Fruit fly (Drosophila melanogaster) whole organism, embryonic: ENCODE data around the gene PH4alphaEFB.

Experiments
- B-H1 ChIP-seq: fragments of 200-800 bp; sonication (Bioruptor generic); IDR thresholded peaks from 3 replicates; pipeline ENCODE4 v1.3.6; 2022; ENCODE audit warnings: missing biosample characterization, missing genetic modification characterization
- BtbVII ChIP-seq: fragments of 200-800 bp; sonication (Bioruptor generic); optimal IDR thresholded peaks from 3 replicates; lab custom pipeline; 2017; ENCODE audit warnings: missing biosample characterization, mild to moderate bottlenecking, missing genetic modification characterization
- CG10209 ChIP-seq: fragments of 200-800 bp; sonication (Bioruptor generic); optimal IDR thresholded peaks from 3 replicates; lab custom pipeline; 2017; ENCODE audit warnings: missing biosample characterization, mild to moderate bottlenecking, missing genetic modification characterization, missing genetic modification reagents
- CG1024 ChIP-seq: fragments of 200-800 bp; sonication (Bioruptor generic); IDR thresholded peaks from 2 replicates; pipeline ENCODE4 v1.3.6; 2022; ENCODE audit warnings: missing biosample characterization, missing genetic modification characterization
- CG10366 ChIP-seq: fragments of 200-800 bp; sonication (Bioruptor generic); IDR thresholded peaks from 2 replicates; pipeline ENCODE4 v1.3.6; 2022; ENCODE audit warnings: missing biosample characterization, missing genetic modification characterization
- CG10543 ChIP-seq: fragments of 200-800 bp; sonication (Bioruptor generic); optimal IDR thresholded peaks from 3 replicates; lab custom pipeline; 2017; ENCODE audit warnings: missing biosample characterization, mild to moderate bottlenecking, missing genetic modification characterization, moderate library complexity
- CG12104 ChIP-seq: fragments of 200-800 bp; sonication (Bioruptor generic); optimal IDR thresholded peaks from 3 replicates; lab custom pipeline; 2016; ENCODE audit warnings: missing biosample characterization, missing genetic modification characterization
- CG15601 ChIP-seq: fragments of 200-800 bp; sonication (Bioruptor generic); optimal IDR thresholded peaks from 3 replicates; lab custom pipeline; 2019; ENCODE audit warnings: missing biosample characterization, mild to moderate bottlenecking, missing genetic modification characterization, moderate library complexity
- CG30403 ChIP-seq: fragments of 200-800 bp; sonication (Bioruptor generic); optimal IDR thresholded peaks from 3 replicates; lab custom pipeline; 2016; ENCODE audit warnings: missing biosample characterization, missing genetic modification characterization
- CG31365 ChIP-seq: fragments of 200-800 bp; sonication (Bioruptor generic); optimal IDR thresholded peaks from 2 replicates; lab custom pipeline; 2018; ENCODE audit warnings: missing biosample characterization, mild to moderate bottlenecking, missing genetic modification characterization
- CG31441 ChIP-seq: fragments of 200-800 bp; sonication (Bioruptor generic); IDR thresholded peaks from 2 replicates; pipeline ENCODE4 v1.3.6; 2022; ENCODE audit warnings: missing biosample characterization, missing genetic modification characterization
- CG32532 ChIP-seq: fragments of 200-800 bp; sonication (Bioruptor generic); IDR thresholded peaks from 2 replicates; pipeline ENCODE4 v1.3.6; 2022; ENCODE audit warnings: missing biosample characterization, missing genetic modification characterization
- CG42726 ChIP-seq: fragments of 200-800 bp; sonication (Bioruptor generic); IDR thresholded peaks from 2 replicates; pipeline ENCODE4 v1.3.6; 2022; ENCODE audit warnings: missing biosample characterization, missing genetic modification characterization; ENCODE audit not compliant: partially characterized antibody
- CG4404 ChIP-seq: fragments of 200-800 bp; sonication (Bioruptor generic); IDR thresholded peaks from 2 replicates; pipeline ENCODE4 v1.3.6; 2022; ENCODE audit warnings: missing biosample characterization, missing genetic modification characterization
- CG5180 ChIP-seq: fragments of 200-800 bp; sonication (Bioruptor generic); optimal IDR thresholded peaks from 3 replicates; lab custom pipeline; 2017; ENCODE audit warnings: missing biosample characterization, missing genetic modification characterization, mild to moderate bottlenecking, moderate library complexity, missing genetic modification reagents
- CG6254 ChIP-seq: fragments of 200-800 bp; sonication (Bioruptor generic); optimal IDR thresholded peaks from 3 replicates; lab custom pipeline; 2017; ENCODE audit warnings: mild to moderate bottlenecking, missing biosample characterization, missing genetic modification reagents, missing genetic modification characterization
- CG6813 ChIP-seq: fragments of 200-800 bp; sonication (Bioruptor generic); optimal IDR thresholded peaks from 2 replicates; lab custom pipeline; 2017; ENCODE audit warnings: missing biosample characterization, missing genetic modification characterization, mild to moderate bottlenecking, moderate library complexity, missing genetic modification reagents
- CG7357 ChIP-seq: fragments of 200-800 bp; sonication (Bioruptor generic); IDR thresholded peaks from 3 replicates; pipeline ENCODE4 v1.3.6; 2022; ENCODE audit warnings: missing biosample characterization, missing genetic modification characterization
- CG7556 ChIP-seq: fragments of 200-800 bp; sonication (Bioruptor generic); optimal IDR thresholded peaks from 2 replicates; lab custom pipeline; 2017; ENCODE audit warnings: missing biosample characterization, mild to moderate bottlenecking, missing genetic modification characterization
- CG9727 ChIP-seq: fragments of 200-800 bp; sonication (Bioruptor generic); optimal IDR thresholded peaks from 3 replicates; lab custom pipeline; 2017; ENCODE audit warnings: missing biosample characterization, mild to moderate bottlenecking, missing genetic modification characterization
- CG9797 ChIP-seq: fragments of 200-800 bp; sonication (Bioruptor generic); optimal IDR thresholded peaks from 3 replicates; lab custom pipeline; 2018; ENCODE audit warnings: missing biosample characterization, mild to moderate bottlenecking, missing genetic modification characterization
- Dfd ChIP-seq, 2 experiments: fragments of >200 bp; optimal IDR thresholded peaks; 2 replicates each; lab custom pipeline; 2017; ENCODE audit warnings: missing biosample characterization in 2 of 2, missing genetic modification characterization in 2 of 2
- Fer3 ChIP-seq: fragments of 200-800 bp; sonication (Bioruptor generic); optimal IDR thresholded peaks from 2 replicates; lab custom pipeline; 2018; ENCODE audit warnings: missing biosample characterization, mild to moderate bottlenecking, missing genetic modification characterization, moderate library complexity
- Hey ChIP-seq: fragments of 200-800 bp; sonication (Bioruptor generic); optimal IDR thresholded peaks from 3 replicates; lab custom pipeline; 2018; ENCODE audit warnings: missing biosample characterization, mild to moderate bottlenecking, missing genetic modification characterization
- MBD-R2 ChIP-seq: fragments of 200-800 bp; sonication (Bioruptor generic); IDR thresholded peaks from 2 replicates; pipeline ENCODE4 v1.3.6; 2022; ENCODE audit warnings: missing biosample characterization, missing genetic modification characterization
- Oaz ChIP-seq: fragments of 200-800 bp; sonication (Bioruptor generic); IDR thresholded peaks from 2 replicates; pipeline ENCODE4 v1.3.6; 2022; ENCODE audit warnings: missing biosample characterization, missing genetic modification characterization
- PHDP ChIP-seq: fragments of 200-800 bp; sonication (Bioruptor generic); optimal IDR thresholded peaks from 3 replicates; lab custom pipeline; 2018; ENCODE audit warnings: missing biosample characterization, mild to moderate bottlenecking, missing genetic modification characterization, moderate library complexity
- Sox100B ChIP-seq: fragments of 200-800 bp; sonication (Bioruptor generic); optimal IDR thresholded peaks from 3 replicates; lab custom pipeline; 2018; ENCODE audit warnings: missing biosample characterization, mild to moderate bottlenecking, missing genetic modification characterization
- Sry-β ChIP-seq: fragments of 200-800 bp; sonication (Bioruptor generic); optimal IDR thresholded peaks from 2 replicates; lab custom pipeline; 2018; ENCODE audit warnings: missing biosample characterization, mild to moderate bottlenecking, missing genetic modification characterization, moderate library complexity
- Usf ChIP-seq: fragments of 200-800 bp; sonication (Bioruptor generic); optimal IDR thresholded peaks from 2 replicates; lab custom pipeline; 2017; ENCODE audit warnings: missing genotype, missing biosample characterization, missing genetic modification characterization
- Xbp1 ChIP-seq: fragments of 200-800 bp; sonication (Bioruptor generic); optimal IDR thresholded peaks from 3 replicates; lab custom pipeline; 2016; ENCODE audit warnings: missing biosample characterization, mild to moderate bottlenecking, missing genetic modification characterization
- amos ChIP-seq: fragments of 200-800 bp; sonication (Bioruptor generic); IDR thresholded peaks from 2 replicates; pipeline ENCODE4 v1.3.6; 2022; ENCODE audit warnings: missing biosample characterization, missing genetic modification characterization; ENCODE audit not compliant: partially characterized antibody
- br ChIP-seq: fragments of >200 bp; optimal IDR thresholded peaks from 2 replicates; lab custom pipeline; 2017
- dmrt11E ChIP-seq: fragments of 200-800 bp; sonication (Bioruptor generic); optimal IDR thresholded peaks from 3 replicates; lab custom pipeline; 2018; ENCODE audit warnings: missing biosample characterization, mild to moderate bottlenecking, missing genetic modification characterization, moderate library complexity
- eve ChIP-seq, 2 experiments: fragments of >200 bp; optimal IDR thresholded peaks; 2 replicates each; lab custom pipeline; 2017; ENCODE audit warnings: missing biosample characterization in 2 of 2, missing genetic modification characterization in 2 of 2
- fd64A ChIP-seq: fragments of 200-800 bp; sonication (Bioruptor generic); optimal IDR thresholded peaks from 3 replicates; lab custom pipeline; 2018; ENCODE audit warnings: missing biosample characterization, mild to moderate bottlenecking, missing genetic modification characterization
- grau ChIP-seq: fragments of 200-800 bp; optimal IDR thresholded peaks from 3 replicates; lab custom pipeline; 2019; ENCODE audit warnings: missing biosample characterization, mild to moderate bottlenecking, missing genetic modification characterization, moderate library complexity
- ken ChIP-seq: fragments of 200-800 bp; sonication (Bioruptor generic); IDR thresholded peaks from 3 replicates; pipeline ENCODE4 v1.3.6; 2022; ENCODE audit warnings: missing biosample characterization, missing genetic modification characterization
- luna ChIP-seq: fragments of 200-800 bp; sonication (Bioruptor generic); optimal IDR thresholded peaks from 2 replicates; lab custom pipeline; 2016; ENCODE audit warnings: missing biosample characterization, missing genetic modification characterization
- nau ChIP-seq: fragments of 200-800 bp; sonication (Bioruptor generic); optimal IDR thresholded peaks from 3 replicates; lab custom pipeline; 2017; ENCODE audit warnings: missing biosample characterization, mild to moderate bottlenecking, missing genetic modification characterization, missing genetic modification reagents
- nom ChIP-seq: fragments of 200-800 bp; sonication (Bioruptor generic); optimal IDR thresholded peaks from 2 replicates; lab custom pipeline; 2017; ENCODE audit warnings: missing biosample characterization, missing genetic modification characterization, mild to moderate bottlenecking, moderate library complexity, missing genetic modification reagents
- phol ChIP-seq: fragments of 200-800 bp; sonication (Bioruptor generic); optimal IDR thresholded peaks from 3 replicates; lab custom pipeline; 2018; ENCODE audit warnings: missing biosample characterization, mild to moderate bottlenecking, missing genetic modification characterization, moderate library complexity
- sc ChIP-seq, 3 experiments: fragments of >200 bp in 2 of 3; fragments of 200-800 bp in 1 of 3; sonication (Bioruptor generic) in 1 of 3; optimal IDR thresholded peaks; 2 replicates in 2 of 3; 3 replicates in 1 of 3; lab custom pipeline; 2017; ENCODE audit warnings: mild to moderate bottlenecking in 1 of 3, missing biosample characterization in 1 of 3, missing genetic modification characterization in 1 of 3, missing genetic modification reagents in 1 of 3
- sens ChIP-seq: fragments of 200-800 bp; sonication (Bioruptor generic); peaks from one replicate; lab custom pipeline; 2016; ENCODE audit warnings: missing biosample characterization, missing genetic modification characterization
- tgo ChIP-seq: fragments of 200-800 bp; sonication (Bioruptor generic); IDR thresholded peaks from 3 replicates; pipeline ENCODE4 v1.3.6; 2022; ENCODE audit warnings: missing biosample characterization, missing genetic modification characterization
- tio ChIP-seq: fragments of 200-800 bp; sonication (Bioruptor generic); optimal IDR thresholded peaks from 2 replicates; lab custom pipeline; 2017; ENCODE audit warnings: missing biosample characterization, missing genetic modification characterization, inconsistent platforms
- toy ChIP-seq: fragments of 200-800 bp; sonication (Bioruptor generic); IDR thresholded peaks from 2 replicates; pipeline ENCODE4 v1.3.6; 2022; ENCODE audit warnings: missing biosample characterization, missing genetic modification characterization
- unpg ChIP-seq: fragments of 200-800 bp; sonication (Bioruptor generic); optimal IDR thresholded peaks from 3 replicates; lab custom pipeline; 2018; ENCODE audit warnings: missing biosample characterization, mild to moderate bottlenecking, missing genetic modification characterization, moderate library complexity
- vvl ChIP-seq: fragments of 200-800 bp; sonication (Bioruptor generic); IDR thresholded peaks from 2 replicates; pipeline ENCODE4 v1.3.6; 2022; ENCODE audit warnings: missing biosample characterization, missing genetic modification characterization

The PH4alphaEFB gene

dm6 chr3R:30531989-30532653 is 66.3 kb downstream of the PH4alphaEFB start, which contains the start of gene tmod (continued):
- no peak for TF ChIP-seq CG7357 (GFP tag; lab: Robert Waterston, UW)
- TF ChIP-seq sc (optimal IDR thresholded peaks at IDR 0.05; lab: Kevin White, UChicago): no peak
- peak; percentile 55 for TF ChIP-seq sc (GFP tag; optimal IDR thresholded peaks at IDR 0.05; lab: Kevin White, UChicago)
- no peak for TF ChIP-seq Oaz (GFP tag; lab: Robert Waterston, UW)
- TF ChIP-seq BtbVII (GFP tag; lab: Kevin White, UChicago): peak; percentile 30
- peak in 1 of 2 experiments; percentile 40 for TF ChIP-seq eve (GFP tag; optimal IDR thresholded peaks at IDR 0.05; lab: Kevin White, UChicago)
- TF ChIP-seq dmrt11E (tag; lab: Kevin White, UChicago): peak; percentile 62
- peak; percentile 49; the same call in 2 of the 3 replicates for TF ChIP-seq tgo (GFP tag; lab: Robert Waterston, UW)
- TF ChIP-seq CG9797 (GFP tag; lab: Kevin White, UChicago): no peak
- peak; percentile 41 for TF ChIP-seq CG10209 (GFP tag; lab: Kevin White, UChicago)
- TF ChIP-seq CG1024: 0 out of 2 replicates have a peak, but pooled peaks have one; percentile 11
- peak; percentile 7 for TF ChIP-seq CG6813 (GFP tag; lab: Kevin White, UChicago)
- TF ChIP-seq Usf: no peak
- no peak for TF ChIP-seq Dfd (GFP tag; optimal IDR thresholded peaks at IDR 0.05; lab: Kevin White, UChicago)
- TF ChIP-seq vvl (GFP tag; lab: Robert Waterston, UW): peak; percentile 32; the same call in 1 of the 2 replicates
- TF ChIP-seq CG30403: peak; percentile 43
- TF ChIP-seq Sry-β (GFP tag; lab: Kevin White, UChicago): peak; percentile 32
- peak; percentile 48 for TF ChIP-seq PHDP (tag; lab: Kevin White, UChicago)
- peak; percentile 66; the same call in 2 of the 3 replicates for TF ChIP-seq ken
- peak; percentile 82 for TF ChIP-seq phol (tag; lab: Kevin White, UChicago)
- peak; percentile 91 for TF ChIP-seq sens (GFP tag; lab: Kevin White, UChicago)
- TF ChIP-seq fd64A (GFP tag; lab: Kevin White, UChicago): peak; percentile 6
- no peak for TF ChIP-seq Hey
- TF ChIP-seq CG10366 (GFP tag; lab: Robert Waterston, UW): peak; percentile 24; the same call in 1 of the 2 replicates
- peak; percentile 45 for TF ChIP-seq Xbp1 (GFP tag; lab: Kevin White, UChicago)
- TF ChIP-seq CG42726 (GFP tag; lab: Robert Waterston, UW): no peak
- peak; percentile 36 for TF ChIP-seq CG15601 (tag; lab: Kevin White, UChicago)
- no peak for TF ChIP-seq MBD-R2 (GFP tag; lab: Robert Waterston, UW)
- TF ChIP-seq Fer3 (tag; lab: Kevin White, UChicago): peak; percentile 35
- TF ChIP-seq CG31441 (GFP tag; lab: Robert Waterston, UW): peak; percentile 55
- no peak for TF ChIP-seq CG4404 (GFP tag; lab: Robert Waterston, UW)
- peak; percentile 64 for TF ChIP-seq unpg (GFP tag; lab: Kevin White, UChicago)
- peak; percentile 36 for TF ChIP-seq CG9727 (GFP tag; lab: Kevin White, UChicago)
- peak; percentile 64 for TF ChIP-seq CG10543
- TF ChIP-seq CG31365 (tag; lab: Kevin White, UChicago): no peak
- TF ChIP-seq toy: 0 out of 2 replicates have a peak, but pooled peaks have one; percentile 30
- TF ChIP-seq tio (GFP tag; lab: Kevin White, UChicago): peak; percentile 34
- peak; percentile 54 for TF ChIP-seq grau (tag; lab: Kevin White, UChicago)
- TF ChIP-seq nom: no peak
- TF ChIP-seq CG6254 (GFP tag; lab: Kevin White, UChicago): peak; percentile 44
- TF ChIP-seq br (lab: Kevin White, UChicago): no peak
- peak; percentile 70; the same call in 1 of the 2 replicates for TF ChIP-seq CG32532 (GFP tag; lab: Robert Waterston, UW)
- no peak for TF ChIP-seq CG12104 (GFP tag; lab: Kevin White, UChicago)
- peak; percentile 18 for TF ChIP-seq nau (GFP tag; lab: Kevin White, UChicago)
- TF ChIP-seq B-H1 (GFP tag; lab: Robert Waterston, UW): no peak
- no peak for TF ChIP-seq amos
- peak; percentile 21 for TF ChIP-seq CG5180
- TF ChIP-seq Sox100B: peak; percentile 65
- peak; percentile 18 for TF ChIP-seq CG7556 (GFP tag; lab: Kevin White, UChicago)
- TF ChIP-seq luna (GFP tag; lab: Kevin White, UChicago): no peak
